Fruit fly (Drosophila melanogaster) whole organism, embryonic: ENCODE measurements around the gene CG6738.
A peak's percentile ranks its signal among the peaks of the same experiment; 100 is the strongest.

ENCODE experiments used
- Abd-B ChIP-seq: fragments of 200-800 bp; sonication (Bioruptor generic); optimal IDR thresholded peaks from 2 replicates; lab custom pipeline; 2018; ENCODE audit warnings: missing biosample characterization, mild to moderate bottlenecking, missing genetic modification characterization, moderate library complexity
- Antp ChIP-seq: fragments of 200-800 bp; sonication (Bioruptor generic); optimal IDR thresholded peaks from 3 replicates; lab custom pipeline; 2016; ENCODE audit warnings: missing biosample characterization, missing genetic modification characterization
- CG1024 ChIP-seq: fragments of 200-800 bp; sonication (Bioruptor generic); IDR thresholded peaks from 2 replicates; pipeline ENCODE4 v1.3.6; 2022; ENCODE audit warnings: missing biosample characterization, missing genetic modification characterization
- CG10543 ChIP-seq: fragments of 200-800 bp; sonication (Bioruptor generic); optimal IDR thresholded peaks from 3 replicates; lab custom pipeline; 2017; ENCODE audit warnings: missing biosample characterization, mild to moderate bottlenecking, missing genetic modification characterization, moderate library complexity
- CG11695 ChIP-seq: fragments of 200-800 bp; sonication (Bioruptor generic); IDR thresholded peaks from 3 replicates; pipeline ENCODE4 v1.3.6; 2022; ENCODE audit warnings: missing biosample characterization, missing genetic modification characterization
- CG12236 ChIP-seq: fragments of 200-800 bp; sonication (Bioruptor generic); optimal IDR thresholded peaks from 2 replicates; lab custom pipeline; 2016; ENCODE audit warnings: missing biosample characterization, missing genetic modification characterization
- CG15269 ChIP-seq: fragments of 200-800 bp; sonication (Bioruptor generic); optimal IDR thresholded peaks from 2 replicates; lab custom pipeline; 2018; ENCODE audit warnings: missing biosample characterization, mild to moderate bottlenecking, missing genetic modification characterization, moderate library complexity
- CG17568 ChIP-seq: fragments of 200-800 bp; sonication (Bioruptor generic); optimal IDR thresholded peaks from 2 replicates; lab custom pipeline; 2018; ENCODE audit warnings: missing biosample characterization, mild to moderate bottlenecking, missing genetic modification characterization, moderate library complexity
- CG18011 ChIP-seq: fragments of 200-800 bp; sonication (Bioruptor generic); optimal IDR thresholded peaks from 2 replicates; lab custom pipeline; 2017; ENCODE audit warnings: missing biosample characterization, missing genetic modification characterization, mild to moderate bottlenecking, moderate library complexity, missing genotype
- CG18764 ChIP-seq: fragments of 200-800 bp; sonication (Bioruptor generic); optimal IDR thresholded peaks from 3 replicates; lab custom pipeline; 2016; ENCODE audit warnings: missing biosample characterization, missing genetic modification characterization
- CG2199 ChIP-seq: fragments of 200-800 bp; sonication (Bioruptor generic); IDR thresholded peaks from 3 replicates; pipeline ENCODE4 v1.3.6; 2022; ENCODE audit warnings: missing biosample characterization, missing genetic modification characterization
- CG2678 ChIP-seq: fragments of 200-800 bp; sonication (Bioruptor generic); optimal IDR thresholded peaks from 3 replicates; lab custom pipeline; 2019; ENCODE audit warnings: missing biosample characterization, mild to moderate bottlenecking, missing genetic modification characterization, moderate library complexity
- CG30431 ChIP-seq: fragments of 200-800 bp; sonication (Bioruptor generic); optimal IDR thresholded peaks from 2 replicates; lab custom pipeline; 2017; ENCODE audit warnings: missing biosample characterization, missing genetic modification characterization
- CG32532 ChIP-seq: fragments of 200-800 bp; sonication (Bioruptor generic); IDR thresholded peaks from 2 replicates; pipeline ENCODE4 v1.3.6; 2022; ENCODE audit warnings: missing biosample characterization, missing genetic modification characterization
- CG3407 ChIP-seq: fragments of 200-800 bp; sonication (Bioruptor generic); optimal IDR thresholded peaks from 2 replicates; lab custom pipeline; 2018; ENCODE audit warnings: missing biosample characterization, mild to moderate bottlenecking, missing genetic modification characterization
- CG34224 ChIP-seq: fragments of 200-800 bp; sonication (Bioruptor generic); IDR thresholded peaks from 3 replicates; pipeline ENCODE4 v1.3.6; 2022; ENCODE audit warnings: missing biosample characterization, missing genetic modification characterization; ENCODE audit not compliant: partially characterized antibody
- CG34376 ChIP-seq: fragments of 200-800 bp; sonication (Bioruptor generic); optimal IDR thresholded peaks from 2 replicates; lab custom pipeline; 2018; ENCODE audit warnings: missing biosample characterization, mild to moderate bottlenecking, missing genetic modification characterization
- CG4707 ChIP-seq: fragments of 200-800 bp; sonication (Bioruptor generic); optimal IDR thresholded peaks from 2 replicates; lab custom pipeline; 2018; ENCODE audit warnings: missing biosample characterization, mild to moderate bottlenecking, missing genetic modification characterization, moderate library complexity
- CG7963 ChIP-seq: fragments of 200-800 bp; sonication (Bioruptor generic); IDR thresholded peaks from 3 replicates; pipeline ENCODE4 v1.3.6; 2022; ENCODE audit warnings: missing biosample characterization, missing genetic modification characterization; ENCODE audit not compliant: partially characterized antibody
- CG9727 ChIP-seq: fragments of 200-800 bp; sonication (Bioruptor generic); optimal IDR thresholded peaks from 3 replicates; lab custom pipeline; 2017; ENCODE audit warnings: missing biosample characterization, mild to moderate bottlenecking, missing genetic modification characterization
- CTCF ChIP-seq: fragments of 200-800 bp; sonication (Bioruptor generic); optimal IDR thresholded peaks from 2 replicates; lab custom pipeline; 2017; ENCODE audit warnings: missing biosample characterization, mild to moderate bottlenecking, missing genetic modification characterization, moderate library complexity
- D ChIP-seq, 2 experiments: fragments of 200-800 bp in 1 of 2; fragments of >200 bp in 1 of 2; sonication (Bioruptor generic) in 1 of 2; optimal IDR thresholded peaks; 2 replicates in 1 of 2; 3 replicates in 1 of 2; lab custom pipeline; 2017; ENCODE audit warnings: mild to moderate bottlenecking in 1 of 2, missing biosample characterization in 1 of 2, missing genetic modification characterization in 1 of 2, missing genetic modification reagents in 1 of 2
- D19B ChIP-seq: fragments of 200-800 bp; sonication (Bioruptor generic); optimal IDR thresholded peaks from 2 replicates; lab custom pipeline; 2017; ENCODE audit warnings: missing biosample characterization, mild to moderate bottlenecking, missing genetic modification characterization
- GATAe ChIP-seq: fragments of 200-800 bp; sonication (Bioruptor generic); conservative IDR thresholded peaks from 2 replicates; pipeline ENCODE4 v1.3.6; 2022; ENCODE audit warnings: missing biosample characterization, missing genetic modification characterization
- H15 ChIP-seq: fragments of 200-800 bp; sonication (Bioruptor generic); IDR thresholded peaks from 3 replicates; pipeline ENCODE4 v1.3.6; 2022; ENCODE audit warnings: missing biosample characterization, missing genetic modification characterization
- HLH54F ChIP-seq: fragments of 200-800 bp; sonication (Bioruptor generic); optimal IDR thresholded peaks from 3 replicates; lab custom pipeline; 2016; ENCODE audit warnings: missing biosample characterization, missing genetic modification characterization
- Hand ChIP-seq: fragments of 200-800 bp; sonication (Bioruptor generic); optimal IDR thresholded peaks from 2 replicates; lab custom pipeline; 2017; ENCODE audit warnings: mild to moderate bottlenecking, missing biosample characterization, missing genetic modification reagents, missing genetic modification characterization
- MBD-R2 ChIP-seq: fragments of 200-800 bp; sonication (Bioruptor generic); IDR thresholded peaks from 2 replicates; pipeline ENCODE4 v1.3.6; 2022; ENCODE audit warnings: missing biosample characterization, missing genetic modification characterization
- Neu2 ChIP-seq: fragments of 200-800 bp; sonication (Bioruptor generic); optimal IDR thresholded peaks from 3 replicates; lab custom pipeline; 2016; ENCODE audit warnings: missing biosample characterization, missing genetic modification characterization, borderline replicate concordance
- bbx ChIP-seq: fragments of 200-800 bp; sonication (Bioruptor generic); IDR thresholded peaks from 2 replicates; pipeline ENCODE4 v1.3.6; 2022; ENCODE audit warnings: missing biosample characterization, missing genetic modification characterization; ENCODE audit not compliant: partially characterized antibody
- cas ChIP-seq: fragments of 200-800 bp; sonication (Bioruptor generic); IDR thresholded peaks from 2 replicates; pipeline ENCODE4 v1.3.6; 2022; ENCODE audit warnings: missing biosample characterization, missing genetic modification characterization
- crp ChIP-seq, 2 experiments: fragments of 200-800 bp; sonication (Bioruptor generic); optimal IDR thresholded peaks; 2 replicates in 1 of 2; 3 replicates in 1 of 2; lab custom pipeline; 2017; ENCODE audit warnings: missing biosample characterization in 2 of 2, missing genetic modification characterization in 2 of 2, mild to moderate bottlenecking in 1 of 2, moderate library complexity in 1 of 2
- danr ChIP-seq: fragments of 200-800 bp; sonication (Bioruptor generic); IDR thresholded peaks from 2 replicates; pipeline ENCODE4 v1.3.6; 2022; ENCODE audit warnings: missing biosample characterization, missing genetic modification characterization
- dpn ChIP-seq, 2 experiments: fragments of 200-800 bp; sonication (Bioruptor generic); optimal IDR thresholded peaks; 3 replicates each; lab custom pipeline; 2016; ENCODE audit warnings: missing biosample characterization in 2 of 2, missing genetic modification characterization in 2 of 2
- emc ChIP-seq: fragments of 200-800 bp; sonication (Bioruptor generic); optimal IDR thresholded peaks from 2 replicates; lab custom pipeline; 2016; ENCODE audit warnings: missing biosample characterization, missing genetic modification characterization
- eve ChIP-seq, 2 experiments: fragments of >200 bp; optimal IDR thresholded peaks; 2 replicates each; lab custom pipeline; 2017; ENCODE audit warnings: missing biosample characterization in 2 of 2, missing genetic modification characterization in 2 of 2
- ewg ChIP-seq: fragments of 200-800 bp; sonication (Bioruptor generic); optimal IDR thresholded peaks from 3 replicates; lab custom pipeline; 2017; ENCODE audit warnings: mild to moderate bottlenecking, missing biosample characterization, missing genetic modification reagents, missing genetic modification characterization
- her ChIP-seq: fragments of 200-800 bp; sonication (Bioruptor generic); optimal IDR thresholded peaks from 2 replicates; lab custom pipeline; 2016; ENCODE audit warnings: missing biosample characterization, missing genetic modification characterization
- kah ChIP-seq: fragments of 200-800 bp; sonication (Bioruptor generic); optimal IDR thresholded peaks from 2 replicates; lab custom pipeline; 2018; ENCODE audit warnings: missing biosample characterization, mild to moderate bottlenecking, missing genetic modification characterization
- kni ChIP-seq: fragments of 200-800 bp; sonication (Bioruptor generic); optimal IDR thresholded peaks from 3 replicates; lab custom pipeline; 2017; ENCODE audit warnings: mild to moderate bottlenecking, missing biosample characterization, missing genetic modification reagents, missing genetic modification characterization
- lmd ChIP-seq: fragments of 200-800 bp; sonication (Bioruptor generic); IDR thresholded peaks from 2 replicates; pipeline ENCODE4 v1.3.6; 2022; ENCODE audit warnings: missing biosample characterization, missing genetic modification characterization
- lola ChIP-seq, 3 experiments: fragments of >200 bp in 2 of 3; fragments of 200-800 bp in 1 of 3; sonication (Bioruptor generic) in 1 of 3; optimal IDR thresholded peaks; 2 replicates each; lab custom pipeline; 2017 to 2019; ENCODE audit warnings: missing biosample characterization in 3 of 3, missing genetic modification characterization in 3 of 3, mild to moderate bottlenecking in 1 of 3, moderate library complexity in 1 of 3
- lov ChIP-seq, 2 experiments: fragments of 200-800 bp in 1 of 2; fragments of >200 bp in 1 of 2; sonication (Bioruptor generic) in 1 of 2; IDR thresholded peaks in 1 of 2; optimal IDR thresholded peaks in 1 of 2; 2 replicates in 1 of 2; 3 replicates in 1 of 2; pipeline versions ENCODE4 v1.3.6 to Lab custom; 2017 to 2022; ENCODE audit warnings: missing biosample characterization in 1 of 2, missing genetic modification characterization in 1 of 2
- org-1 ChIP-seq: fragments of 200-800 bp; sonication (Bioruptor generic); optimal IDR thresholded peaks from 2 replicates; lab custom pipeline; 2017; ENCODE audit warnings: missing biosample characterization, missing genetic modification characterization
- pnt ChIP-seq: fragments of 200-800 bp; sonication (Bioruptor generic); optimal IDR thresholded peaks from 3 replicates; lab custom pipeline; 2016; ENCODE audit warnings: missing biosample characterization, missing genetic modification characterization
- sr ChIP-seq: fragments of 200-800 bp; sonication (Bioruptor generic); IDR thresholded peaks from 3 replicates; pipeline ENCODE4 v1.3.6; 2022; ENCODE audit warnings: missing biosample characterization, missing genetic modification characterization
- ssp ChIP-seq: fragments of 200-800 bp; sonication (Bioruptor generic); IDR thresholded peaks from 2 replicates; pipeline ENCODE4 v1.3.6; 2022; ENCODE audit warnings: missing biosample characterization, missing genetic modification characterization
- tup ChIP-seq: fragments of 200-800 bp; sonication (Bioruptor generic); optimal IDR thresholded peaks from 2 replicates; lab custom pipeline; 2016; ENCODE audit warnings: missing biosample characterization, mild to moderate bottlenecking, missing genetic modification characterization, moderate library complexity
- vfl ChIP-seq: fragments of 200-800 bp; sonication (Bioruptor generic); optimal IDR thresholded peaks from 2 replicates; lab custom pipeline; 2016; ENCODE audit warnings: missing biosample characterization, missing genetic modification characterization
- wor ChIP-seq: fragments of 200-800 bp; sonication (Bioruptor generic); IDR thresholded peaks from 2 replicates; pipeline ENCODE4 v1.3.6; 2022; ENCODE audit warnings: missing biosample characterization, missing genetic modification characterization
- zfh2 ChIP-seq: fragments of 200-800 bp; sonication (Bioruptor generic); optimal IDR thresholded peaks from 2 replicates; lab custom pipeline; 2016; ENCODE audit warnings: missing biosample characterization, missing genetic modification characterization

CG6738 gene

DNA sequence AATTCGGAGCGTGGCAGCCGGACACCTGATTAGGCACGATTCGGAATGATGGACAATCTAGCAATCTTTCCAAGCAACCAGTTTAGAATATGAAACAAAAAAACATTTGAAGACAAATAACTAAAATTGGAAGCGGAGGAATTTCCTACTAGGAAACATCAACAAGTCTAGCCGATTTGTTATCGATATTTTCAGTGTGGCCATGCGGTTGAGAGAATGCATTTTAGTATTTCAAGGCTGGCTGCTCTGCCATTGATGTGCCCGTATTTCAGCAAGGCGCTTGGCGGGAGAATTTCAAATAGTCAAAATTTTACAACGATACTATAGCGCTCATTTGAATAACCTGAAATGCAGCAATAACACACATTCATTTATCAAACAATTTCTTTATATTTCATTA, 28.5 kb downstream of the CG6738 start, which contains the start of gene CG31457 (continued):
- TF ChIP-seq CG3407 (no peak), lov (optimal IDR thresholded peaks at IDR 0.05; lab: Kevin White, UChicago) (no peak), lov (GFP tag; IDR thresholded peaks at IDR 0.05; lab: Robert Waterston, UW) (no peak), ewg (GFP tag; lab: Kevin White, UChicago) (no peak), wor (GFP tag; lab: Robert Waterston, UW) (no peak), pnt (no peak), Hand (GFP tag; lab: Kevin White, UChicago) (no peak), tup (no peak), cas (GFP tag; lab: Robert Waterston, UW) (no peak), CG7963 (GFP tag; lab: Robert Waterston, UW) (peak; percentile 56; the same call in 2 of the 3 replicates), bbx (GFP tag; lab: Robert Waterston, UW) (peak; percentile 81), CG34376 (no peak), CG30431 (no peak), kni (GFP tag; lab: Kevin White, UChicago) (no peak), kah (GFP tag; lab: Kevin White, UChicago) (no peak), danr (no peak), D19B (GFP tag; lab: Kevin White, UChicago) (no peak), HLH54F (GFP tag; lab: Kevin White, UChicago) (no peak), MBD-R2 (GFP tag; lab: Robert Waterston, UW) (peak; percentile 78), CTCF (GFP tag; lab: Kevin White, UChicago) (peak; percentile 57), CG32532 (GFP tag; lab: Robert Waterston, UW) (no peak), CG10543 (GFP tag; lab: Kevin White, UChicago) (no peak), CG11695 (no peak), emc (GFP tag; lab: Kevin White, UChicago) (no peak), crp (GFP tag; optimal IDR thresholded peaks at IDR 0.05; lab: Kevin White, UChicago) (no peak), CG34224 (peak; percentile 83), sr (GFP tag; lab: Robert Waterston, UW) (no peak), CG1024 (GFP tag; lab: Robert Waterston, UW) (no peak), vfl (GFP tag; lab: Kevin White, UChicago) (no peak), lola (GFP tag; optimal IDR thresholded peaks at IDR 0.05; lab: Kevin White, UChicago) (no peak), lmd (GFP tag; lab: Robert Waterston, UW) (no peak), CG2199 (GFP tag; lab: Robert Waterston, UW) (no peak), ssp (GFP tag; lab: Robert Waterston, UW) (no peak), eve (GFP tag; optimal IDR thresholded peaks at IDR 0.05; lab: Kevin White, UChicago) (no peak), D (optimal IDR thresholded peaks at IDR 0.05; lab: Kevin White, UChicago) (no peak), D (GFP tag; optimal IDR thresholded peaks at IDR 0.05; lab: Kevin White, UChicago) (no peak), Neu2 (GFP tag; lab: Kevin White, UChicago) (no peak), Abd-B (GFP tag; lab: Kevin White, UChicago) (no peak), CG18764 (GFP tag; lab: Kevin White, UChicago) (no peak), CG9727 (no peak), CG18011 (peak; percentile 94), CG17568 (no peak), CG2678 (no peak), org-1 (GFP tag; lab: Kevin White, UChicago) (no peak), dpn (GFP tag; optimal IDR thresholded peaks at IDR 0.05; lab: Kevin White, UChicago) (no peak), CG4707 (GFP tag; lab: Kevin White, UChicago) (no peak), Antp (no peak), H15 (no peak), zfh2 (GFP tag; lab: Kevin White, UChicago) (no peak), CG12236 (GFP tag; lab: Kevin White, UChicago) (no peak), GATAe (GFP tag; lab: Robert Waterston, UW) (no peak), her (GFP tag; lab: Kevin White, UChicago) (no peak), CG15269 (no peak)
